Fruit fly (Drosophila melanogaster) whole organism, pupa: ENCODE data around the gene CG43056.

Experiments used
- CG14655 ChIP-seq: fragments of 200-800 bp; sonication (Bioruptor generic); optimal IDR thresholded peaks from 3 replicates; lab custom pipeline; 2017; ENCODE audit warnings: mild to moderate bottlenecking, missing biosample characterization, missing genetic modification reagents, missing genetic modification characterization
- CG15710 ChIP-seq: fragments of 200-800 bp; sonication (Bioruptor generic); optimal IDR thresholded peaks from 2 replicates; lab custom pipeline; 2018; ENCODE audit warnings: missing biosample characterization, mild to moderate bottlenecking, missing genetic modification characterization, moderate library complexity
- CG17806 ChIP-seq: fragments of 200-800 bp; sonication (Bioruptor generic); optimal IDR thresholded peaks from 2 replicates; lab custom pipeline; 2018; ENCODE audit warnings: missing biosample characterization, mild to moderate bottlenecking, missing genetic modification characterization, moderate library complexity
- CG32121 ChIP-seq: fragments of 200-800 bp; sonication (Bioruptor generic); IDR thresholded peaks from 2 replicates; pipeline ENCODE4 v1.3.6; 2022; ENCODE audit warnings: missing biosample characterization, missing genetic modification characterization
- CG34367 ChIP-seq: fragments of 200-800 bp; sonication (Bioruptor generic); optimal IDR thresholded peaks from 2 replicates; lab custom pipeline; 2018; ENCODE audit warnings: missing biosample characterization, mild to moderate bottlenecking, missing genetic modification characterization
- CG8159 ChIP-seq: fragments of 200-800 bp; sonication (Bioruptor generic); optimal IDR thresholded peaks from 3 replicates; lab custom pipeline; 2018; ENCODE audit warnings: missing biosample characterization, mild to moderate bottlenecking, missing genetic modification characterization, moderate library complexity
- D1 ChIP-seq: fragments of 200-800 bp; sonication (Bioruptor generic); optimal IDR thresholded peaks from 2 replicates; lab custom pipeline; 2018; ENCODE audit warnings: missing biosample characterization, mild to moderate bottlenecking, missing genetic modification characterization, moderate library complexity
- EcR ChIP-seq: fragments of 200-800 bp; sonication (Bioruptor generic); optimal IDR thresholded peaks from 3 replicates; lab custom pipeline; 2019; ENCODE audit warnings: missing biosample characterization, missing genetic modification characterization, mild to moderate bottlenecking, moderate library complexity, missing genetic modification reagents
- Pif1A ChIP-seq: fragments of 200-800 bp; sonication (Bioruptor generic); optimal IDR thresholded peaks from 3 replicates; lab custom pipeline; 2016; ENCODE audit warnings: missing biosample characterization, missing genetic modification characterization
- Pif1B ChIP-seq: fragments of 200-800 bp; sonication (Bioruptor generic); optimal IDR thresholded peaks from 3 replicates; lab custom pipeline; 2016; ENCODE audit warnings: missing biosample characterization, missing genetic modification characterization
- fd96Ca ChIP-seq: fragments of 200-800 bp; sonication (Bioruptor generic); IDR thresholded peaks from 3 replicates; pipeline ENCODE4 v1.3.6; 2022; ENCODE audit warnings: missing biosample characterization, missing genetic modification characterization

DNA sequence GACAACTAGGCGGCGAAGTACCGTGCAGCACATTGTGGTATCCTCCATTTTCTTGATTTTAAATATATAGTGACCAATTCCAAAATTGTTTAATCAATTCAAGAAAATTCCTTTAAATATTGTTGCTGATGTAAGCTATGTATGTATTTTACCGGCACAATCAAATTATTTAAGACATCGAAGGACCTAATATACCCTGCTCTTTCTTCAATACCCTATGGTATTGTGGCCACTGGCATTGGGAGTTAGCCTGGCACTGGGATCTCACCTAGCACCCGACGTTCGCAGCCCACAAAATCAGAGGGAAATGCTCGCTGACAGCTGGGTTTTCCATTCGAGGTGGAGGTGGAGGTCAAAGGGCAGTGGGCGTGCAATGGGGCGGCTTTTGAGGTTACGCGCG, 15.4 kb upstream of the CG43056 start:
- no peak for TF ChIP-seq EcR
- TF ChIP-seq CG34367 (tag; lab: Kevin White, UChicago) = no peak
- TF ChIP-seq D1 (tag; lab: Kevin White, UChicago) = no peak
- no peak for TF ChIP-seq CG14655 (GFP tag; lab: Kevin White, UChicago)
- TF ChIP-seq CG32121 = no peak
- TF ChIP-seq Pif1B = no peak
- no peak for TF ChIP-seq Pif1A (GFP tag; lab: Kevin White, UChicago)
- TF ChIP-seq CG15710 (tag; lab: Kevin White, UChicago) = no peak
- TF ChIP-seq CG8159 (tag; lab: Kevin White, UChicago) = no peak
- no peak for TF ChIP-seq fd96Ca
- no peak for TF ChIP-seq CG17806
